Worm (Caenorhabditis elegans) whole organism, young adult: Measurements from ENCODE around the gene clc-20.
A peak's percentile ranks its signal among the peaks of the same experiment; 100 is the strongest.

Experiments
- B0336.3 ChIP-seq: fragments of 200-800 bp; sonication (Bioruptor generic); IDR thresholded peaks from 2 replicates; pipeline ENCODE4 v1.3.6; 2022; ENCODE audit warnings: missing genetic modification characterization, missing compliant biosample characterization
- D2030.7 ChIP-seq: fragments of 200-800 bp; sonication (Bioruptor generic); IDR thresholded peaks from 2 replicates; pipeline ENCODE4 v1.3.6; 2022; ENCODE audit warnings: missing genetic modification reagents, missing genetic modification characterization, missing compliant biosample characterization
- F52B5.7 ChIP-seq: sonication (generic microtip); optimal IDR thresholded peaks from 2 replicates; lab custom pipeline; 2016; ENCODE audit warnings: mild to moderate bottlenecking, missing genetic modification characterization, missing compliant biosample characterization
- F55B11.4 ChIP-seq: sonication (generic microtip); optimal IDR thresholded peaks from 2 replicates; lab custom pipeline; 2016; ENCODE audit warnings: missing compliant biosample characterization, missing genetic modification characterization, borderline replicate concordance; ENCODE audit not compliant: insufficient read depth
- Y53G8AR.9 ChIP-seq: fragments of 200-800 bp; sonication (Bioruptor generic); conservative IDR thresholded peaks from 2 replicates; pipeline ENCODE4 v1.3.6; 2022; ENCODE audit warnings: missing genetic modification reagents, missing genetic modification characterization, missing compliant biosample characterization
- Y95B8A.8 ChIP-seq: fragments of 200-800 bp; sonication (Bioruptor generic); IDR thresholded peaks from 2 replicates; pipeline ENCODE4 v1.3.6; 2022; ENCODE audit warnings: missing genetic modification reagents, missing genetic modification characterization, missing compliant biosample characterization
- aptf-3 ChIP-seq: fragments of 200-800 bp; sonication (Bioruptor generic); IDR thresholded peaks from 2 replicates; pipeline ENCODE4 v1.3.6; 2022; ENCODE audit warnings: missing genetic modification characterization, missing compliant biosample characterization
- athp-1 ChIP-seq: sonication (generic microtip); optimal IDR thresholded peaks from 2 replicates; lab custom pipeline; 2017; ENCODE audit warnings: mild to moderate bottlenecking, missing genetic modification characterization, missing compliant biosample characterization
- ccch-3 ChIP-seq: fragments of 200-800 bp; sonication (Bioruptor generic); optimal IDR thresholded peaks from 2 replicates; lab custom pipeline; 2018; ENCODE audit warnings: mild to moderate bottlenecking, missing genetic modification characterization, missing compliant biosample characterization
- cebp-1 ChIP-seq, 2 experiments: fragments of 200-800 bp in 1 of 2; sonication (Bioruptor generic) in 1 of 2; sonication (generic microtip) in 1 of 2; IDR thresholded peaks in 1 of 2; optimal IDR thresholded peaks in 1 of 2; 2 replicates each; pipeline versions ENCODE4 v1.3.6 to Lab custom; 2017 to 2022; ENCODE audit warnings: missing compliant biosample characterization in 2 of 2, missing genetic modification characterization in 2 of 2, mild to moderate bottlenecking in 1 of 2, missing genetic modification reagents in 1 of 2, moderate library complexity in 1 of 2
- ceh-40 ChIP-seq: fragments of 200-800 bp; sonication (Bioruptor generic); IDR thresholded peaks from 2 replicates; pipeline ENCODE4 v1.3.6; 2022; ENCODE audit warnings: missing genetic modification characterization, missing compliant biosample characterization
- chd-7 ChIP-seq: sonication (generic microtip); optimal IDR thresholded peaks from 2 replicates; lab custom pipeline; 2016; ENCODE audit warnings: mild to moderate bottlenecking, missing genetic modification characterization, moderate library complexity, missing compliant biosample characterization
- egrh-3 ChIP-seq: fragments of 200-800 bp; sonication (Bioruptor generic); IDR thresholded peaks from 2 replicates; pipeline ENCODE4 v1.3.6; 2022; ENCODE audit warnings: missing genetic modification reagents, missing genetic modification characterization, missing compliant biosample characterization
- ekl-4 ChIP-seq: fragments of 200-800 bp; sonication (Bioruptor generic); IDR thresholded peaks from 2 replicates; pipeline ENCODE4 v1.3.6; 2022; ENCODE audit warnings: missing genetic modification reagents, missing genetic modification characterization, missing compliant biosample characterization
- gei-17 ChIP-seq: fragments of 200-800 bp; sonication (Bioruptor generic); optimal IDR thresholded peaks from 2 replicates; lab custom pipeline; 2018; ENCODE audit warnings: mild to moderate bottlenecking, missing genetic modification characterization, missing compliant biosample characterization
- him-1 ChIP-seq: sonication (generic microtip); optimal IDR thresholded peaks from 2 replicates; lab custom pipeline; 2016; ENCODE audit warnings: missing genotype, missing genetic modification reagents, missing genetic modification characterization, missing compliant biosample characterization
- hlh-26 ChIP-seq: fragments of 200-800 bp; sonication (Bioruptor generic); conservative IDR thresholded peaks from 2 replicates; pipeline ENCODE4 v1.3.6; 2022; ENCODE audit warnings: missing genetic modification reagents, missing genetic modification characterization, missing compliant biosample characterization
- hmg-1.2 ChIP-seq: fragments of 200-800 bp; sonication (Bioruptor generic); IDR thresholded peaks from 2 replicates; pipeline ENCODE4 v1.3.6; 2022; ENCODE audit warnings: missing genetic modification reagents, missing genetic modification characterization, missing compliant biosample characterization
- hsf-1 ChIP-seq: fragments of 200-800 bp; sonication (Bioruptor generic); IDR thresholded peaks from 2 replicates; pipeline ENCODE4 v1.3.6; 2022; ENCODE audit warnings: missing genetic modification reagents, missing genetic modification characterization, missing compliant biosample characterization
- lin-40 ChIP-seq: sonication (generic microtip); optimal IDR thresholded peaks from 2 replicates; lab custom pipeline; 2016; ENCODE audit warnings: missing genetic modification characterization, mild to moderate bottlenecking, missing compliant biosample characterization, missing genotype, missing genetic modification reagents
- lsy-27 ChIP-seq: sonication (generic microtip); optimal IDR thresholded peaks from 2 replicates; lab custom pipeline; 2017; ENCODE audit warnings: missing genetic modification characterization, mild to moderate bottlenecking, missing compliant biosample characterization, antibody characterized with exemption, missing genotype, borderline replicate concordance; ENCODE audit not compliant: insufficient read depth
- madf-3 ChIP-seq: fragments of 200-800 bp; sonication (Bioruptor generic); IDR thresholded peaks from 2 replicates; pipeline ENCODE4 v1.3.6; 2022; ENCODE audit warnings: missing genetic modification reagents, missing genetic modification characterization, missing compliant biosample characterization
- madf-6 ChIP-seq: fragments of 200-800 bp; sonication (Bioruptor generic); IDR thresholded peaks from 2 replicates; pipeline ENCODE4 v1.3.6; 2022; ENCODE audit warnings: missing genetic modification reagents, missing genetic modification characterization, missing compliant biosample characterization
- madf-8 ChIP-seq: fragments of 200-800 bp; sonication (Bioruptor generic); conservative IDR thresholded peaks from 2 replicates; pipeline ENCODE4 v1.3.6; 2022; ENCODE audit warnings: missing genetic modification reagents, missing genetic modification characterization, missing compliant biosample characterization
- mcd-1 ChIP-seq: fragments of 200-800 bp; sonication (Bioruptor generic); IDR thresholded peaks from 2 replicates; pipeline ENCODE4 v1.3.6; 2022; ENCODE audit warnings: missing genetic modification reagents, missing genetic modification characterization, missing compliant biosample characterization
- nfyb-1 ChIP-seq: fragments of 200-800 bp; sonication (Bioruptor generic); IDR thresholded peaks from 2 replicates; pipeline ENCODE4 v1.3.6; 2022; ENCODE audit warnings: missing genetic modification reagents, missing genetic modification characterization, missing compliant biosample characterization
- nhr-179 ChIP-seq: sonication (generic microtip); optimal IDR thresholded peaks from 2 replicates; lab custom pipeline; 2016; ENCODE audit warnings: mild to moderate bottlenecking, missing genetic modification characterization, missing compliant biosample characterization
- repo-1 ChIP-seq: sonication (generic microtip); optimal IDR thresholded peaks from 2 replicates; lab custom pipeline; 2017; ENCODE audit warnings: mild to moderate bottlenecking, missing genetic modification characterization, missing compliant biosample characterization
- snpc-3.4 ChIP-seq: sonication (generic microtip); optimal IDR thresholded peaks from 2 replicates; lab custom pipeline; 2017; ENCODE audit warnings: missing genetic modification characterization, mild to moderate bottlenecking, missing compliant biosample characterization, antibody characterized with exemption, moderate library complexity, missing genotype, missing genetic modification reagents
- snpc-4 ChIP-seq, 5 experiments: fragments of 150-350 bp in 1 of 5; sonication (generic microtip) in 4 of 5; optimal IDR thresholded peaks; 2 replicates each; lab custom pipeline; 2014 to 2018; ENCODE audit warnings: missing genetic modification characterization in 5 of 5, missing biosample characterization in 3 of 5, antibody characterized with exemption in 2 of 5, mild to moderate bottlenecking in 2 of 5, missing compliant biosample characterization in 2 of 5, missing genotype in 2 of 5, moderate library complexity in 2 of 5, missing genetic modification reagents in 1 of 5
- tlf-1 ChIP-seq: fragments of 200-800 bp; sonication (Bioruptor generic); optimal IDR thresholded peaks from 2 replicates; lab custom pipeline; 2018; ENCODE audit warnings: mild to moderate bottlenecking, missing genetic modification characterization, missing compliant biosample characterization
- unc-130 ChIP-seq: sonication (generic microtip); optimal IDR thresholded peaks from 2 replicates; lab custom pipeline; 2016; ENCODE audit warnings: missing genetic modification reagents, missing genetic modification characterization, missing compliant biosample characterization
- unc-62 ChIP-seq: fragments of 150-350 bp; optimal IDR thresholded peaks from 2 replicates; lab custom pipeline; 2014; ENCODE audit warnings: missing biosample characterization, missing genetic modification reagents, missing genetic modification characterization

clc-20 gene

ce11 chrIII:901600-902250 is 29.3 kb downstream of the clc-20 start (continued):
- TF ChIP-seq athp-1 (tag; lab: Kevin White, UChicago) (peak; percentile 19), ekl-4 (GFP tag; lab: Robert Waterston, UW) (no peak), unc-130 (GFP tag; lab: Kevin White, UChicago) (no peak), madf-8 (GFP tag; lab: Robert Waterston, UW) (no peak), madf-6 (GFP tag; lab: Robert Waterston, UW) (peak; percentile 35; the same call in 1 of the 2 replicates), lsy-27 (tag; lab: Kevin White, UChicago) (no peak), nhr-179 (tag; lab: Kevin White, UChicago) (no peak)

- no peak for TF ChIP-seq F55B11.4 (tag; lab: Kevin White, UChicago)
- TF ChIP-seq gei-17 (GFP tag; lab: Kevin White, UChicago): no peak
Observed at ce11 chrIII:907311-907710, 34.9 kb downstream of the clc-20 start, which contains the start of gene F23H11.4. F23H11.4 (minus strand) TSS chrIII:907539.

ce11 chrIII:907990-908389 is 35.6 kb downstream of the clc-20 start:
- TF ChIP-seq hmg-1.2 (GFP tag; lab: Robert Waterston, UW) (peak; percentile 16; the same call in 1 of the 2 replicates), cebp-1 (GFP tag; IDR thresholded peaks at IDR 0.05; lab: Robert Waterston, UW) (no peak), cebp-1 (tag; optimal IDR thresholded peaks at IDR 0.05; lab: Kevin White, UChicago) (peak; percentile 2), ceh-40 (GFP tag; lab: Robert Waterston, UW) (no peak)

ce11 chrIII:909540-909939 is 37.2 kb downstream of the clc-20 start, which contains the start of gene crls-1:
crls-1 (minus strand) TSS chrIII:909902.
- TF ChIP-seq egrh-3: no peak
- TF ChIP-seq chd-7: peak; percentile 25
- TF ChIP-seq ccch-3 (GFP tag; lab: Kevin White, UChicago): no peak
- TF ChIP-seq repo-1 (tag; lab: Kevin White, UChicago): peak; percentile 72
- TF ChIP-seq unc-62 (GFP tag; lab: Kevin White, UChicago): no peak
- TF ChIP-seq mcd-1 (GFP tag; lab: Robert Waterston, UW): peak; percentile 29
- 0 out of 2 replicates have a peak, but pooled peaks have one; percentile 37 for TF ChIP-seq nfyb-1 (GFP tag; lab: Robert Waterston, UW)
- peak; percentile 53; the same call in 1 of the 2 replicates for TF ChIP-seq Y53G8AR.9 (GFP tag; lab: Robert Waterston, UW)
- TF ChIP-seq gei-17 (GFP tag; lab: Kevin White, UChicago): no peak
- 0 out of 2 replicates have a peak, but pooled peaks have one; percentile 30 for TF ChIP-seq B0336.3 (GFP tag; lab: Robert Waterston, UW)
- TF ChIP-seq aptf-3: no peak
- no peak for TF ChIP-seq snpc-3.4 (tag; lab: Kevin White, UChicago)
- TF ChIP-seq ekl-4 (GFP tag; lab: Robert Waterston, UW): peak; percentile 58; the same call in 1 of the 2 replicates
- no peak for TF ChIP-seq him-1
- no peak for TF ChIP-seq lin-40 (tag; lab: Kevin White, UChicago)
- TF ChIP-seq madf-6 (GFP tag; lab: Robert Waterston, UW): peak; percentile 14; the same call in 1 of the 2 replicates
- TF ChIP-seq hlh-26 (GFP tag; lab: Robert Waterston, UW): no peak
- TF ChIP-seq D2030.7: peak; percentile 14; the same call in 1 of the 2 replicates
- 0 out of 2 replicates have a peak, but pooled peaks have one; percentile 28 for TF ChIP-seq madf-3
- TF ChIP-seq snpc-4 (GFP tag; optimal IDR thresholded peaks at IDR 0.05; lab: Kevin White, UChicago): no peak
- TF ChIP-seq snpc-4 (tag; optimal IDR thresholded peaks at IDR 0.05; lab: Kevin White, UChicago): no peak
- 0 out of 2 replicates have a peak, but pooled peaks have one; percentile 17 for TF ChIP-seq Y95B8A.8
- peak; percentile 26 for TF ChIP-seq F52B5.7 (tag; lab: Kevin White, UChicago)
- TF ChIP-seq hsf-1 (GFP tag; lab: Robert Waterston, UW): peak; percentile 59; the same call in 1 of the 2 replicates
- TF ChIP-seq tlf-1: peak; percentile 16
- TF ChIP-seq, all 124 proteins: peak for 14
